Worm (Caenorhabditis elegans): Measurements from ENCODE around the gene F41E6.5.

DNA sequence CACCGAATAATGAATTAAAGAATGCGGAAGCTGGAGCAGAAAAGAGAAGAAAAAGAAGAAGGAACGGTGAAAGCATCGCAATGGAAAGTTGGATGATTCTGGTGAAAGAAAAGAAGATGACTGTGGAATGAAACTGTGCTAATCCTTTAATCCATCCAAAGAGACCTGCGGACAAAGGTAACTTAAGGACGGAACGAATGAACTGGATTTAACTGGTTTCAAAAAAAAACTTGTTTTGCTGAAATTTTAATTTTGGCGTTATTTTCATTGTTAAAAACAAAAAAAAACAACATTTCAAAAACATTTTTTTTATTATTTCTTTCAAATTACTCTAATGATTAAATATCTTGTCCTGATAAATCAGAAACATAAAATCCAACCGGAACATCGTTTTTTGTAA lies 33.6 kb downstream of the F41E6.5 start, which contains the start of gene grl-12:
- TF ChIP-seq nhr-76 (tag; optimal IDR thresholded peaks at IDR 0.05) = no peak
- no peak for TF ChIP-seq elt-3 (tag; optimal IDR thresholded peaks at IDR 0.05)
- no peak for TF ChIP-seq snpc-4 (tag; optimal IDR thresholded peaks at IDR 0.05)
- TF ChIP-seq unc-62 (GFP tag; optimal IDR thresholded peaks at IDR 0.05) = no peak
- TF ChIP-seq cnd-1 (tag; optimal IDR thresholded peaks at IDR 0.05) = no peak
- no peak for TF ChIP-seq pha-4 (tag; optimal IDR thresholded peaks at IDR 0.05)
- no peak for TF ChIP-seq lsy-2 (tag; optimal IDR thresholded peaks at IDR 0.05)
- TF ChIP-seq nhr-12 (tag; optimal IDR thresholded peaks at IDR 0.05) = no peak
- no peak for TF ChIP-seq ztf-11 (tag; optimal IDR thresholded peaks at IDR 0.05)
- TF ChIP-seq mab-5 (tag; optimal IDR thresholded peaks at IDR 0.05) = no peak
- no peak for TF ChIP-seq elt-1 (tag; optimal IDR thresholded peaks at IDR 0.05; ENCODE audit: borderline replicate concordance, insufficient read depth)
- no peak for TF ChIP-seq nhr-237 (tag; optimal IDR thresholded peaks at IDR 0.05)

All from whole organism, mixed stage, embryonic.